Worm (Caenorhabditis elegans): ENCODE measurements around the gene nstp-5.

- TF ChIP-seq elt-3 (tag; optimal IDR thresholded peaks at IDR 0.05) (no peak), mdl-1 (tag; optimal IDR thresholded peaks at IDR 0.05) (no peak), lsy-2 (tag; optimal IDR thresholded peaks at IDR 0.05) (no peak), crh-2 (tag; optimal IDR thresholded peaks at IDR 0.05) (no peak), gmeb-1 (tag; optimal IDR thresholded peaks at IDR 0.05) (no peak), R02D3.7 (tag; optimal IDR thresholded peaks at IDR 0.05) (no peak), unc-39 (tag; optimal IDR thresholded peaks at IDR 0.05) (no peak), lin-39 (tag; optimal IDR thresholded peaks at IDR 0.05) (no peak), nhr-237 (tag; optimal IDR thresholded peaks at IDR 0.05) (no peak)
Observed at ce11 chrIV:12876558-12876957, 21.2 kb downstream of the nstp-5 start.
